Fruit fly (Drosophila melanogaster) whole organism, embryonic: ENCODE results near the gene Snx27.
A peak's percentile ranks its signal among the peaks of the same experiment; 100 is the strongest.

ENCODE experiments used
- Asciz ChIP-seq: fragments of 200-800 bp; sonication (Bioruptor generic); optimal IDR thresholded peaks from 2 replicates; lab custom pipeline; 2017; ENCODE audit warnings: missing biosample characterization, mild to moderate bottlenecking, missing genetic modification characterization, missing genetic modification reagents
- Blimp-1 ChIP-seq: fragments of 200-800 bp; sonication (Bioruptor generic); optimal IDR thresholded peaks from 3 replicates; lab custom pipeline; 2018; ENCODE audit warnings: missing biosample characterization, missing genetic modification characterization, mild to moderate bottlenecking, moderate library complexity, missing genetic modification reagents
- C15 ChIP-seq: fragments of 200-800 bp; sonication (Bioruptor generic); IDR thresholded peaks from 3 replicates; pipeline ENCODE4 v1.3.6; 2022; ENCODE audit warnings: missing biosample characterization, missing genetic modification characterization
- CG10209 ChIP-seq: fragments of 200-800 bp; sonication (Bioruptor generic); optimal IDR thresholded peaks from 3 replicates; lab custom pipeline; 2017; ENCODE audit warnings: missing biosample characterization, mild to moderate bottlenecking, missing genetic modification characterization, missing genetic modification reagents
- CG10267 ChIP-seq: fragments of 200-800 bp; sonication (Bioruptor generic); optimal IDR thresholded peaks from 2 replicates; lab custom pipeline; 2018; ENCODE audit warnings: missing biosample characterization, mild to moderate bottlenecking, missing genetic modification characterization, moderate library complexity
- CG10654 ChIP-seq: fragments of 200-800 bp; sonication (Bioruptor generic); optimal IDR thresholded peaks from 2 replicates; lab custom pipeline; 2016; ENCODE audit warnings: missing biosample characterization, missing genetic modification characterization
- CG11398 ChIP-seq: fragments of 200-800 bp; sonication (Bioruptor generic); optimal IDR thresholded peaks from 2 replicates; lab custom pipeline; 2016; ENCODE audit warnings: missing biosample characterization, missing genetic modification characterization
- CG1233 ChIP-seq: fragments of 200-800 bp; sonication (Bioruptor generic); optimal IDR thresholded peaks from 4 replicates; lab custom pipeline; 2018; ENCODE audit warnings: missing biosample characterization, mild to moderate bottlenecking, missing genetic modification characterization
- CG1603 ChIP-seq: fragments of 200-800 bp; sonication (Bioruptor generic); optimal IDR thresholded peaks from 2 replicates; lab custom pipeline; 2019; ENCODE audit warnings: missing biosample characterization, mild to moderate bottlenecking, missing genetic modification characterization, moderate library complexity
- CG17361 ChIP-seq: fragments of 200-800 bp; sonication (Bioruptor generic); IDR thresholded peaks from 3 replicates; pipeline ENCODE4 v1.3.6; 2022; ENCODE audit warnings: missing biosample characterization, missing genetic modification characterization
- CG17829 ChIP-seq: fragments of 200-800 bp; optimal IDR thresholded peaks from 2 replicates; lab custom pipeline; 2019; ENCODE audit warnings: missing biosample characterization, mild to moderate bottlenecking, missing genetic modification characterization, moderate library complexity
- CG1792 ChIP-seq: fragments of 200-800 bp; sonication (Bioruptor generic); optimal IDR thresholded peaks from 2 replicates; lab custom pipeline; 2016; ENCODE audit warnings: missing biosample characterization, missing genetic modification characterization
- CG18476 ChIP-seq: fragments of 200-800 bp; sonication (Bioruptor generic); optimal IDR thresholded peaks from 2 replicates; lab custom pipeline; 2016; ENCODE audit warnings: missing biosample characterization, mild to moderate bottlenecking, missing genetic modification characterization
- CG18599 ChIP-seq: fragments of 200-800 bp; sonication (Bioruptor generic); optimal IDR thresholded peaks from 3 replicates; lab custom pipeline; 2017; ENCODE audit warnings: missing biosample characterization, missing genetic modification characterization, mild to moderate bottlenecking, moderate library complexity, missing genetic modification reagents
- CG30431 ChIP-seq: fragments of 200-800 bp; sonication (Bioruptor generic); optimal IDR thresholded peaks from 2 replicates; lab custom pipeline; 2017; ENCODE audit warnings: missing biosample characterization, missing genetic modification characterization
- CG31388 ChIP-seq: fragments of 200-800 bp; sonication (Bioruptor generic); optimal IDR thresholded peaks from 2 replicates; lab custom pipeline; 2016; ENCODE audit warnings: missing biosample characterization, missing genetic modification characterization
- CG32532 ChIP-seq: fragments of 200-800 bp; sonication (Bioruptor generic); IDR thresholded peaks from 2 replicates; pipeline ENCODE4 v1.3.6; 2022; ENCODE audit warnings: missing biosample characterization, missing genetic modification characterization
- CG34376 ChIP-seq: fragments of 200-800 bp; sonication (Bioruptor generic); optimal IDR thresholded peaks from 2 replicates; lab custom pipeline; 2018; ENCODE audit warnings: missing biosample characterization, mild to moderate bottlenecking, missing genetic modification characterization
- CG3726 ChIP-seq: fragments of 200-800 bp; sonication (Bioruptor generic); IDR thresholded peaks from 3 replicates; pipeline ENCODE4, ENCODE4 v1.3.6; 2022; ENCODE audit warnings: missing biosample characterization, missing genetic modification characterization
- CG4424 ChIP-seq: fragments of 200-800 bp; sonication (Bioruptor generic); optimal IDR thresholded peaks from 3 replicates; lab custom pipeline; 2016; ENCODE audit warnings: missing biosample characterization, missing genetic modification characterization
- CG4617 ChIP-seq: fragments of 200-800 bp; sonication (Bioruptor generic); optimal IDR thresholded peaks from 3 replicates; lab custom pipeline; 2016; ENCODE audit warnings: missing biosample characterization, missing genetic modification characterization, borderline replicate concordance
- CG7271 ChIP-seq: fragments of 200-800 bp; sonication (Bioruptor generic); optimal IDR thresholded peaks from 2 replicates; lab custom pipeline; 2018; ENCODE audit warnings: missing biosample characterization, mild to moderate bottlenecking, missing genetic modification characterization, moderate library complexity
- CG8924 ChIP-seq: fragments of 200-800 bp; optimal IDR thresholded peaks from 3 replicates; lab custom pipeline; 2019; ENCODE audit warnings: missing biosample characterization, mild to moderate bottlenecking, missing genetic modification characterization, moderate library complexity
- Chrac-16 ChIP-seq: fragments of 200-800 bp; sonication (Bioruptor generic); optimal IDR thresholded peaks from 3 replicates; lab custom pipeline; 2016; ENCODE audit warnings: missing biosample characterization, missing genetic modification characterization
- Doc3 ChIP-seq: fragments of 200-800 bp; sonication (Bioruptor generic); IDR thresholded peaks from 3 replicates; pipeline ENCODE4 v1.3.6; 2022; ENCODE audit warnings: missing biosample characterization, missing genetic modification characterization; ENCODE audit not compliant: partially characterized antibody
- Drgx ChIP-seq: fragments of 200-800 bp; sonication (Bioruptor generic); IDR thresholded peaks from 2 replicates; pipeline ENCODE4 v1.3.6; 2022; ENCODE audit warnings: missing biosample characterization, missing genetic modification characterization
- Fer2 ChIP-seq: fragments of 200-800 bp; sonication (Bioruptor generic); optimal IDR thresholded peaks from 2 replicates; lab custom pipeline; 2018; ENCODE audit warnings: missing biosample characterization, mild to moderate bottlenecking, missing genetic modification characterization, moderate library complexity
- Hsf ChIP-seq: fragments of 200-800 bp; sonication (Bioruptor generic); optimal IDR thresholded peaks from 3 replicates; lab custom pipeline; 2016; ENCODE audit warnings: missing biosample characterization, missing genetic modification characterization
- Max ChIP-seq: fragments of 200-800 bp; sonication (Bioruptor generic); optimal IDR thresholded peaks from 2 replicates; lab custom pipeline; 2016; ENCODE audit warnings: missing biosample characterization, mild to moderate bottlenecking, missing genetic modification characterization
- Med ChIP-seq: fragments of 200-800 bp; sonication (Bioruptor generic); peaks from one replicate; lab custom pipeline; 2016; ENCODE audit warnings: missing biosample characterization, missing genetic modification characterization, mild to moderate bottlenecking, inconsistent platforms, moderate library complexity
- Mes4 ChIP-seq: fragments of 200-800 bp; sonication (Bioruptor generic); optimal IDR thresholded peaks from 2 replicates; lab custom pipeline; 2016; ENCODE audit warnings: missing biosample characterization, missing genetic modification characterization
- NC2β ChIP-seq: fragments of 200-800 bp; sonication (Bioruptor generic); optimal IDR thresholded peaks from 2 replicates; lab custom pipeline; 2016; ENCODE audit warnings: missing biosample characterization, missing genetic modification characterization
- Oaz ChIP-seq: fragments of 200-800 bp; sonication (Bioruptor generic); IDR thresholded peaks from 2 replicates; pipeline ENCODE4 v1.3.6; 2022; ENCODE audit warnings: missing biosample characterization, missing genetic modification characterization
- Rfx ChIP-seq: fragments of 200-800 bp; sonication (Bioruptor generic); IDR thresholded peaks from 2 replicates; pipeline ENCODE4 v1.3.6; 2022; ENCODE audit warnings: missing biosample characterization, missing genetic modification characterization
- Scr ChIP-seq: fragments of 200-800 bp; sonication (Bioruptor generic); IDR thresholded peaks from 2 replicates; pipeline ENCODE4 v1.3.6; 2022; ENCODE audit warnings: missing biosample characterization, missing genetic modification characterization; ENCODE audit not compliant: partially characterized antibody
- Side ChIP-seq: fragments of 200-800 bp; sonication (Bioruptor generic); optimal IDR thresholded peaks from 2 replicates; lab custom pipeline; 2016; ENCODE audit warnings: missing biosample characterization, missing genetic modification characterization
- Six4 ChIP-seq: fragments of 200-800 bp; sonication (Bioruptor generic); optimal IDR thresholded peaks from 2 replicates; lab custom pipeline; 2016; ENCODE audit warnings: missing biosample characterization, missing genetic modification characterization
- amos ChIP-seq: fragments of 200-800 bp; sonication (Bioruptor generic); IDR thresholded peaks from 2 replicates; pipeline ENCODE4 v1.3.6; 2022; ENCODE audit warnings: missing biosample characterization, missing genetic modification characterization; ENCODE audit not compliant: partially characterized antibody
- ara ChIP-seq: fragments of 200-800 bp; sonication (Bioruptor generic); IDR thresholded peaks from 2 replicates; pipeline ENCODE4 v1.3.6; 2022; ENCODE audit warnings: missing biosample characterization, missing genetic modification characterization
- bab2 ChIP-seq: fragments of 200-800 bp; sonication (Bioruptor generic); optimal IDR thresholded peaks from 2 replicates; lab custom pipeline; 2016; ENCODE audit warnings: missing biosample characterization, missing genetic modification characterization
- gcm ChIP-seq: fragments of 200-800 bp; sonication (Bioruptor generic); optimal IDR thresholded peaks from 2 replicates; lab custom pipeline; 2019; ENCODE audit warnings: missing biosample characterization, mild to moderate bottlenecking, missing genetic modification characterization, moderate library complexity
- gsb-n ChIP-seq: fragments of 200-800 bp; sonication (Bioruptor generic); optimal IDR thresholded peaks from 3 replicates; lab custom pipeline; 2018; ENCODE audit warnings: missing biosample characterization, mild to moderate bottlenecking, missing genetic modification characterization
- hbn ChIP-seq: fragments of 200-800 bp; sonication (Bioruptor generic); IDR thresholded peaks from 2 replicates; pipeline ENCODE4 v1.3.6; 2022; ENCODE audit warnings: missing biosample characterization, missing genetic modification characterization; ENCODE audit not compliant: partially characterized antibody
- insv ChIP-seq, 2 experiments: fragments of 200-800 bp; sonication (Bioruptor generic); optimal IDR thresholded peaks; 3 replicates each; lab custom pipeline; 2016 to 2018; ENCODE audit warnings: missing biosample characterization in 2 of 2, missing genetic modification characterization in 2 of 2
- org-1 ChIP-seq: fragments of 200-800 bp; sonication (Bioruptor generic); optimal IDR thresholded peaks from 2 replicates; lab custom pipeline; 2017; ENCODE audit warnings: missing biosample characterization, missing genetic modification characterization
- scrt ChIP-seq: fragments of 200-800 bp; sonication (Bioruptor generic); optimal IDR thresholded peaks from 2 replicates; lab custom pipeline; 2018; ENCODE audit warnings: missing biosample characterization, mild to moderate bottlenecking, missing genetic modification characterization, moderate library complexity
- shn ChIP-seq: fragments of 200-800 bp; sonication (Bioruptor generic); optimal IDR thresholded peaks from 3 replicates; lab custom pipeline; 2016; ENCODE audit warnings: missing biosample characterization, missing genetic modification characterization
- sqz ChIP-seq: fragments of 200-800 bp; sonication (Bioruptor generic); optimal IDR thresholded peaks from 3 replicates; lab custom pipeline; 2018; ENCODE audit warnings: missing biosample characterization, mild to moderate bottlenecking, missing genetic modification characterization
- ttk ChIP-seq: fragments of 200-800 bp; sonication (Bioruptor generic); IDR thresholded peaks from 2 replicates; pipeline ENCODE4 v2.1.2; 2022; ENCODE audit warnings: missing biosample characterization, missing genetic modification characterization

The Snx27 gene

DNA sequence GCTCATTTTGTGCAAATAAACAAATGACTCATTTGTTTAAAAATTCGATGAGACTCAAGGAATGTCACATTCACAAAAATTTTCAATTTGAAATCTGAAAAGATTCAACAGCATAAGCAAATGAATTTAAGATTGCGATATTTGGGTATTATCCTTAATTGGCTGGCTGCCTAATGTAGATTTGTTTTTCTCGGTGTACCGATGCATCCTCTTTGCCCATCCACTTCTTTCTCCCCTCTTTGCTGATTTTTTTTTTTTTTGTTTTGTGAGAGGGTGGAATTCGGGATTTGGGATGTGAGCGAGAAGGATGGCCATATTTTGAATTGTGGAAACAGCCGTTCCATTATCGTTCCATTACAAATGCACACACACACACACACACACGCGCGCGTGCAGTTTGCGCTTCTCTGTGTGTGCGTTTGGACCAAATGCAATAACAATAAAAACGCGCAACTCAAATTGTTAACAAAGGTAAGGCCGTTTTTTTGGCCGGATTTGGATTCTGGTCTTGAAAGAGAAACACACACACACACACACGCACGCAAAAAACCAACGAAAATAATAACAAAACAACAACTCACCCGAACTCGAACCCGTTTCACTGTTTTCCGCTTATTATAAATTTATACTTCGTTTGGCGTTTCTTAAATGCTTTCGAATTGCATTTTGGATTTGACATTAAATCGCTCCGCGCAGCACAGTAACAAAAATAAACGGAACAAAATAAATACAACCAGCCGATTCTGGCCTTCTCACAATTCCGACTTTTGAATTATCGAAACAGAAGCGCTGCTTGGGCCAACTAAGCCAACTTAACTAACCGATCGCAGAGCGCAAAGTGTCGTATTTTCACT lies 58.5 kb downstream of the Snx27 start (continued):
- no peak for TF ChIP-seq CG31388 (GFP tag; lab: Kevin White, UChicago)
- no peak for TF ChIP-seq scrt
- TF ChIP-seq CG10267 (tag; lab: Kevin White, UChicago) = peak; percentile 51
- TF ChIP-seq CG7271 (tag; lab: Kevin White, UChicago) = no peak
- 0 out of 3 replicates have a peak, but pooled peaks have one; percentile 50 for TF ChIP-seq CG17361 (GFP tag; lab: Robert Waterston, UW)
- TF ChIP-seq org-1 (GFP tag; lab: Kevin White, UChicago) = peak; percentile 25
- TF ChIP-seq bab2 (GFP tag; lab: Kevin White, UChicago) = peak; percentile 21
- TF ChIP-seq CG18476 (GFP tag; lab: Kevin White, UChicago) = peak; percentile 14
- peak; percentile 88 for TF ChIP-seq sqz (GFP tag; lab: Kevin White, UChicago)
- TF ChIP-seq Drgx = peak; percentile 51; the same call in 1 of the 2 replicates
- peak; percentile 47 for TF ChIP-seq CG11398 (GFP tag; lab: Kevin White, UChicago)
- peak; percentile 3 for TF ChIP-seq gcm (GFP tag; lab: Kevin White, UChicago)
- TF ChIP-seq CG4617 (GFP tag; lab: Kevin White, UChicago) = no peak
- 0 out of 2 replicates have a peak, but pooled peaks have one; percentile 40 for TF ChIP-seq ttk (GFP tag; lab: Robert Waterston, UW)
- 0 out of 3 replicates have a peak, but pooled peaks have one; percentile 46 for TF ChIP-seq CG3726 (GFP tag; lab: Robert Waterston, UW)
- TF ChIP-seq CG1233 (GFP tag; lab: Kevin White, UChicago) = peak; percentile 10
- peak; percentile 40 for TF ChIP-seq Mes4 (GFP tag; lab: Kevin White, UChicago)
- peak; percentile 29 for TF ChIP-seq shn (GFP tag; lab: Kevin White, UChicago)
- peak; percentile 47 for TF ChIP-seq Asciz
- TF ChIP-seq CG8924 (tag; lab: Kevin White, UChicago) = peak; percentile 52
- TF ChIP-seq CG34376 (GFP tag; lab: Kevin White, UChicago) = no peak
- peak; percentile 46 for TF ChIP-seq gsb-n (tag; lab: Kevin White, UChicago)
- peak; percentile 8 for TF ChIP-seq Max (GFP tag; lab: Kevin White, UChicago)
- TF ChIP-seq Chrac-16 = peak; percentile 46
- no peak for TF ChIP-seq Rfx (GFP tag; lab: Robert Waterston, UW)
- peak; percentile 60 for TF ChIP-seq CG17829 (tag; lab: Kevin White, UChicago)
- no peak for TF ChIP-seq CG32532 (GFP tag; lab: Robert Waterston, UW)
- TF ChIP-seq amos (GFP tag; lab: Robert Waterston, UW) = no peak
- peak; percentile 33 for TF ChIP-seq CG10654 (GFP tag; lab: Kevin White, UChicago)
- TF ChIP-seq Oaz (GFP tag; lab: Robert Waterston, UW) = no peak
- peak; percentile 36 for TF ChIP-seq Six4 (GFP tag; lab: Kevin White, UChicago)
- TF ChIP-seq CG30431 (GFP tag; lab: Kevin White, UChicago) = peak; percentile 51
- TF ChIP-seq Blimp-1 (GFP tag; lab: Kevin White, UChicago) = peak; percentile 61
- no peak for TF ChIP-seq Scr (GFP tag; lab: Robert Waterston, UW)
- peak; percentile 35 for TF ChIP-seq Hsf (GFP tag; lab: Kevin White, UChicago)

DNA sequence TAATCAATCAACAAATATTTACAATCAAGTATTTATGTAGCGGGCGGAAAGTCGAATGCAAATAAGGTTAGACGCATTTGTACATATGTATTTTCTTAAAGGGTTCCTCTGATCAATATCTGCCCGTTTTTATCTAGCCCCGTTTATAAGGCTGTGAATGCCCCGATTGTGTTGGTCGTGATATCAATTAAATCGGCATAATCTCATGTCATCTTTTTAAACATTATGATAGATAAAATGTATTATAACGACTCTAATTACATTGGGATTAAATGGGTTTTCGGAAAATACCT lies 59.7 kb downstream of the Snx27 start:
- TF ChIP-seq CG18599 (GFP tag; lab: Kevin White, UChicago) = peak; percentile 14
- TF ChIP-seq hbn (GFP tag; lab: Robert Waterston, UW) = no peak
- no peak for TF ChIP-seq CG1792
- no peak for TF ChIP-seq CG1603
- TF ChIP-seq insv (GFP tag; optimal IDR thresholded peaks at IDR 0.05; lab: Kevin White, UChicago) = peak in 1 of 2 experiments; percentile 10
- peak; percentile 11 for TF ChIP-seq NC2β
- no peak for TF ChIP-seq Doc3 (GFP tag; lab: Robert Waterston, UW)
- TF ChIP-seq Fer2 = no peak
- peak; percentile 59 for TF ChIP-seq Med (GFP tag; lab: Kevin White, UChicago)
- TF ChIP-seq Side (GFP tag; lab: Kevin White, UChicago) = no peak
- TF ChIP-seq C15 (GFP tag; lab: Robert Waterston, UW) = 0 out of 3 replicates have a peak, but pooled peaks have one; percentile 3
- TF ChIP-seq CG17361 (GFP tag; lab: Robert Waterston, UW) = peak; percentile 33; the same call in 1 of the 3 replicates
- peak; percentile 22 for TF ChIP-seq CG10209 (GFP tag; lab: Kevin White, UChicago)
- TF ChIP-seq CG4424 (GFP tag; lab: Kevin White, UChicago) = no peak
- TF ChIP-seq ara = peak; percentile 3; the same call in 1 of the 2 replicates
